Worm (Caenorhabditis elegans) whole organism, L4 larva: ENCODE results near the gene cutl-19.
A peak's percentile ranks its signal among the peaks of the same experiment; 100 is the strongest.

Source experiments
- D1046.2 ChIP-seq: fragments of 200-800 bp; sonication (Bioruptor generic); IDR thresholded peaks from 2 replicates; pipeline ENCODE4 v1.3.6; 2022; ENCODE audit warnings: missing genetic modification characterization, missing compliant biosample characterization
- T20F7.1 ChIP-seq: fragments of 200-800 bp; sonication (Bioruptor generic); optimal IDR thresholded peaks from 2 replicates; lab custom pipeline; 2018; ENCODE audit warnings: mild to moderate bottlenecking, missing genetic modification characterization, missing compliant biosample characterization
- Y105C5A.15 ChIP-seq: fragments of 200-800 bp; sonication (Bioruptor generic); IDR thresholded peaks from 2 replicates; pipeline ENCODE4 v1.3.6; 2022; ENCODE audit warnings: missing genetic modification characterization, missing compliant biosample characterization
- ZK337.2 ChIP-seq: fragments of 200-800 bp; sonication (Bioruptor generic); IDR thresholded peaks from 2 replicates; pipeline ENCODE4 v1.3.6; 2022; ENCODE audit warnings: missing genetic modification reagents, missing genetic modification characterization, missing compliant biosample characterization
- aha-1 ChIP-seq: fragments of 150-350 bp; peaks from one replicate; lab custom pipeline; 2014; ENCODE audit warnings: missing biosample characterization, missing genetic modification characterization
- aly-2 ChIP-seq: sonication (generic microtip); optimal IDR thresholded peaks from 2 replicates; lab custom pipeline; 2018; ENCODE audit warnings: missing biosample characterization, missing genetic modification characterization
- arid-1 ChIP-seq: fragments of 200-800 bp; sonication (Bioruptor generic); conservative IDR thresholded peaks from 2 replicates; pipeline ENCODE4 v1.3.6; 2022; ENCODE audit warnings: missing genetic modification reagents, missing genetic modification characterization, missing compliant biosample characterization
- ceh-32 ChIP-seq: sonication (generic microtip); optimal IDR thresholded peaks from 2 replicates; lab custom pipeline; 2016; ENCODE audit warnings: mild to moderate bottlenecking, missing genetic modification characterization, missing compliant biosample characterization; ENCODE audit not compliant: poor library complexity
- ceh-82 ChIP-seq: sonication (generic microtip); optimal IDR thresholded peaks from 2 replicates; lab custom pipeline; 2017; ENCODE audit warnings: missing biosample characterization, missing genetic modification characterization
- daf-12 ChIP-seq: fragments of 150-350 bp; optimal IDR thresholded peaks from 2 replicates; lab custom pipeline; 2014; ENCODE audit warnings: missing biosample characterization, missing genetic modification reagents, missing genetic modification characterization
- daf-16 ChIP-seq, 3 experiments: sonication (generic microtip); optimal IDR thresholded peaks; 2 replicates each; lab custom pipeline; 2016 to 2017; ENCODE audit warnings: missing genetic modification characterization in 3 of 3, missing genetic modification reagents in 3 of 3, mild to moderate bottlenecking in 2 of 3, missing compliant biosample characterization in 2 of 3, missing biosample characterization in 1 of 3, moderate library complexity in 1 of 3
- daf-8 ChIP-seq: fragments of 200-800 bp; sonication (Bioruptor generic); IDR thresholded peaks from 2 replicates; pipeline ENCODE4 v1.3.6; 2022; ENCODE audit warnings: missing genetic modification characterization, missing compliant biosample characterization
- dve-1 ChIP-seq: sonication (generic microtip); optimal IDR thresholded peaks from 2 replicates; lab custom pipeline; 2017; ENCODE audit warnings: antibody characterized with exemption, mild to moderate bottlenecking, missing genetic modification characterization, missing compliant biosample characterization; ENCODE audit not compliant: insufficient read depth
- egl-27 ChIP-seq: sonication (generic microtip); optimal IDR thresholded peaks from 3 replicates; lab custom pipeline; 2017; ENCODE audit warnings: missing biosample characterization, missing genetic modification reagents, missing genetic modification characterization
- hif-1 ChIP-seq, 2 experiments: sonication (generic microtip); optimal IDR thresholded peaks; 2 replicates each; lab custom pipeline; 2016 to 2017; ENCODE audit warnings: missing compliant biosample characterization in 2 of 2, missing genetic modification characterization in 2 of 2, missing genetic modification reagents in 2 of 2, missing genotype in 2 of 2, mild to moderate bottlenecking in 1 of 2
- hlh-30 ChIP-seq: sonication (generic microtip); optimal IDR thresholded peaks from 2 replicates; lab custom pipeline; 2017; ENCODE audit warnings: antibody characterized with exemption, mild to moderate bottlenecking, missing genetic modification characterization, missing compliant biosample characterization; ENCODE audit not compliant: insufficient read depth
- hmg-1.1 ChIP-seq: fragments of 200-800 bp; sonication (Bioruptor generic); IDR thresholded peaks from 2 replicates; pipeline ENCODE4 v1.3.6; 2022; ENCODE audit warnings: missing genetic modification reagents, missing genetic modification characterization, missing compliant biosample characterization
- lin-13 ChIP-seq: fragments of 150-350 bp; optimal IDR thresholded peaks from 2 replicates; lab custom pipeline; 2014; ENCODE audit warnings: missing biosample characterization, missing genetic modification reagents, missing genetic modification characterization
- lin-15B ChIP-seq: fragments of 150-350 bp; sonication (generic microtip); optimal IDR thresholded peaks from 3 replicates; lab custom pipeline; 2014; ENCODE audit warnings: missing biosample characterization, missing genetic modification characterization
- lin-29 ChIP-seq: fragments of 200-800 bp; sonication (Bioruptor generic); IDR thresholded peaks from 2 replicates; pipeline ENCODE4 v1.3.6; 2022; ENCODE audit warnings: missing genetic modification reagents, missing genetic modification characterization, missing compliant biosample characterization
- lin-38 ChIP-seq: fragments of 200-800 bp; sonication (Bioruptor generic); IDR thresholded peaks from 2 replicates; pipeline ENCODE4 v1.3.6; 2022; ENCODE audit warnings: missing genetic modification reagents, missing genetic modification characterization, missing compliant biosample characterization
- madf-5 ChIP-seq, 2 experiments: fragments of 200-800 bp; sonication (Bioruptor generic); IDR thresholded peaks; 2 replicates each; pipeline ENCODE4 v1.3.6; 2022; ENCODE audit warnings: missing compliant biosample characterization in 2 of 2, missing genetic modification characterization in 2 of 2
- mxl-3 ChIP-seq: fragments of 200-800 bp; sonication (Bioruptor generic); optimal IDR thresholded peaks from 2 replicates; lab custom pipeline; 2018; ENCODE audit warnings: mild to moderate bottlenecking, missing genetic modification characterization, missing compliant biosample characterization
- nhr-102 ChIP-seq: sonication (generic microtip); optimal IDR thresholded peaks from 2 replicates; lab custom pipeline; 2016; ENCODE audit warnings: mild to moderate bottlenecking, missing genetic modification characterization, moderate library complexity, missing compliant biosample characterization
- nhr-11 ChIP-seq: fragments of 150-350 bp; optimal IDR thresholded peaks from 2 replicates; lab custom pipeline; 2014; ENCODE audit warnings: missing biosample characterization, missing genetic modification characterization
- nhr-28 ChIP-seq: fragments of 150-350 bp; optimal IDR thresholded peaks from 2 replicates; lab custom pipeline; 2014; ENCODE audit warnings: missing biosample characterization, missing genetic modification characterization
- nhr-6 ChIP-seq: fragments of 150-350 bp; optimal IDR thresholded peaks from 2 replicates; lab custom pipeline; 2014; ENCODE audit warnings: missing biosample characterization, missing genetic modification characterization
- nhr-77 ChIP-seq: fragments of 150-350 bp; optimal IDR thresholded peaks from 2 replicates; lab custom pipeline; 2014; ENCODE audit warnings: missing biosample characterization, missing genetic modification characterization
- php-3 ChIP-seq: fragments of 200-800 bp; sonication (Bioruptor generic); IDR thresholded peaks from 2 replicates; pipeline ENCODE4 v1.3.6; 2022; ENCODE audit warnings: missing genetic modification reagents, missing genetic modification characterization, missing compliant biosample characterization
- pqm-1 ChIP-seq: sonication (generic microtip); optimal IDR thresholded peaks from 2 replicates; lab custom pipeline; 2017; ENCODE audit warnings: missing biosample characterization, missing genetic modification characterization
- rbr-2 ChIP-seq: sonication (generic microtip); optimal IDR thresholded peaks from 2 replicates; lab custom pipeline; 2016; ENCODE audit warnings: missing genotype, missing genetic modification characterization, missing compliant biosample characterization
- spr-3 ChIP-seq: fragments of 200-800 bp; sonication (Bioruptor generic); optimal IDR thresholded peaks from 2 replicates; lab custom pipeline; 2018; ENCODE audit warnings: mild to moderate bottlenecking, missing genetic modification characterization, missing compliant biosample characterization
- tag-97 ChIP-seq: fragments of 200-800 bp; sonication (Bioruptor generic); IDR thresholded peaks from 2 replicates; pipeline ENCODE4 v1.3.6; 2022; ENCODE audit warnings: missing genetic modification characterization, missing compliant biosample characterization
- zfp-3 ChIP-seq: fragments of 200-800 bp; sonication (Bioruptor generic); conservative IDR thresholded peaks from 2 replicates; pipeline ENCODE4 v1.3.6; 2022; ENCODE audit warnings: missing genetic modification reagents, missing genetic modification characterization, missing compliant biosample characterization
- zip-11 ChIP-seq: fragments of 200-800 bp; sonication (Bioruptor generic); IDR thresholded peaks from 2 replicates; pipeline ENCODE4 v1.3.6; 2022; ENCODE audit warnings: missing genetic modification characterization, missing compliant biosample characterization
- ztf-11 ChIP-seq: fragments of 150-350 bp; optimal IDR thresholded peaks from 2 replicates; lab custom pipeline; 2014; ENCODE audit warnings: missing biosample characterization, missing genetic modification characterization

The cutl-19 gene

DNA sequence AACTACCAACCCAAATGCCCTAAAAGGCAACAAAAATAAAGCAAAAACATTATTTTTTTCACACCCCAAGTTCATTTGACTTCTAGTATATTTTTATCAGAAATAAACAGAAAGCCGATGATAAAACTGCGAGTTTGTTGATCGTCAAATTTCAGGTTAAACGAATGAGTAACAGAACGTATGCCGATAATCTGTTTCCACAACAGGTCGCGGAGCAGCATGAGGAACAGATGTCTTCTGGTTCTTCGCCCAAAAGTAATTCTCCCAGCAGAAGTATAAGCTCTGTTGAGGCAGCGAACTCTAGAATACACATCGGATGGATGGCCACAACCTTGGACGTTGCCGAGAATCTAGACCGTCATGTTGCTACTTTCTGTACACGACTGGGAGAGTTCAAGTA lies 13.0 kb upstream of the cutl-19 start, which contains the start of gene prmt-5 (continued):
- no peak for TF ChIP-seq lin-13 (GFP tag; lab: Kevin White, UChicago)
- 0 out of 4 replicates have a peak, but pooled peaks of 1 of the 2 experiments have one; percentile 4 for TF ChIP-seq madf-5 (GFP tag; IDR thresholded peaks at IDR 0.05; lab: Robert Waterston, UW)
- peak; percentile 85 for TF ChIP-seq arid-1 (GFP tag; lab: Robert Waterston, UW)
- peak in 1 of 2 experiments; percentile 3 for TF ChIP-seq hif-1 (tag; optimal IDR thresholded peaks at IDR 0.05; lab: Kevin White, UChicago)
- TF ChIP-seq daf-16 (GFP tag; optimal IDR thresholded peaks at IDR 0.05; lab: Kevin White, UChicago): peak; percentile 25 to 57
- peak; percentile 55 for TF ChIP-seq daf-16 (tag; optimal IDR thresholded peaks at IDR 0.05; lab: Kevin White, UChicago)
- TF ChIP-seq nhr-102 (tag; lab: Kevin White, UChicago): peak; percentile 74
- peak; percentile 61 for TF ChIP-seq dve-1 (tag; lab: Kevin White, UChicago)
- no peak for TF ChIP-seq mxl-3 (GFP tag; lab: Kevin White, UChicago)
- peak; percentile 30 for TF ChIP-seq rbr-2 (tag; lab: Kevin White, UChicago)

DNA sequence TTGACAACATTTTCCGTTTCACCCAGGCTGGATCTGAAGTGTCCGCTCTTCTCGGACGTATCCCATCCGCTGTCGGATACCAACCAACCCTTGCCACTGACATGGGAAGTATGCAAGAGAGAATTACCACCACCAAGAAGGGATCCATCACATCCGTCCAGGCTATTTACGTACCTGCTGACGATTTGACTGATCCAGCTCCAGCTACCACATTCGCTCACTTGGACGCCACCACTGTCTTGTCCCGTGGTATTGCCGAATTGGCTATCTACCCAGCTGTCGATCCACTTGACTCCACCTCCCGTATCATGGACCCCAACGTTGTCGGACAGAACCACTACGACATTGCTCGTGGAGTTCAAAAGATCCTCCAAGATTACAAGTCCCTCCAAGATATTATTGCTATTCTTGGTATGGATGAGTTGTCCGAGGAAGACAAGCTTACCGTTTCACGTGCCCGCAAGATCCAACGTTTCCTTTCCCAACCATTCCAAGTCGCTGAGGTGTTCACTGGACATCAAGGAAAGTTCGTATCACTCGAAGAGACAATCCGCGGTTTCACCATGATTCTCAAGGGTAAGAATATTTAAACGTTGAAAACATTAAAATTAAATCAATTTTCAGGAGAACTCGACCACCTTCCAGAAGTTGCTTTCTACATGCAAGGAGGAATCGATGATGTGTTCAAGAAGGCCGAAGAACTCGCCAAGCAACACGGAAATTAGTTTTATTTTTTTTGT lies 12.3 kb upstream of the cutl-19 start:
- TF ChIP-seq aly-2 (tag; lab: Kevin White, UChicago) (peak; percentile 75), aha-1 (peak; percentile 82), D1046.2 (GFP tag; lab: Robert Waterston, UW) (0 out of 2 replicates have a peak, but pooled peaks have one; percentile 20), nhr-6 (no peak), T20F7.1 (GFP tag; lab: Kevin White, UChicago) (no peak), ceh-32 (tag; lab: Kevin White, UChicago) (no peak), egl-27 (tag; lab: Kevin White, UChicago) (no peak), ceh-82 (tag; lab: Kevin White, UChicago) (no peak), lin-38 (GFP tag; lab: Robert Waterston, UW) (no peak), ZK337.2 (GFP tag; lab: Robert Waterston, UW) (no peak), nhr-28 (tag; lab: Kevin White, UChicago) (no peak), zip-11 (no peak), lin-29 (GFP tag; lab: Robert Waterston, UW) (no peak)

DNA sequence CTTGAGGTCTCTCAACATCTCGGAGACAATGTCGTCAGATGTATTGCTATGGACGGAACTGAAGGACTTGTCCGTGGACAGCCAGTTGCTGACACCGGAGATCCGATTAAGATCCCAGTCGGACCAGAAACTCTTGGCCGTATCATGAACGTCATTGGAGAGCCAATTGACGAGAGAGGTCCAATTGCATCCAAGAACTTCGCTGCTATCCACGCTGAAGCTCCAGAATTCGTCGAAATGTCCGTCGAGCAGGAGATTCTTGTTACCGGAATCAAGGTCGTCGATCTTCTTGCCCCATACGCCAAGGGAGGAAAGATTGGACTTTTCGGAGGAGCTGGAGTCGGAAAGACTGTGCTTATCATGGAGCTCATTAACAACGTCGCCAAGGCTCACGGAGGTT lies 11.4 kb upstream of the cutl-19 start:
- no peak for TF ChIP-seq tag-97 (GFP tag; lab: Robert Waterston, UW)
- no peak for TF ChIP-seq pqm-1 (tag; lab: Kevin White, UChicago)
- no peak for TF ChIP-seq T20F7.1 (GFP tag; lab: Kevin White, UChicago)
- no peak for TF ChIP-seq ztf-11
- TF ChIP-seq zip-11: no peak
- no peak for TF ChIP-seq lin-15B (tag; lab: Kevin White, UChicago)
- no peak for TF ChIP-seq nhr-11 (tag; lab: Kevin White, UChicago)
- TF ChIP-seq daf-8 (GFP tag; lab: Robert Waterston, UW): no peak
- no peak for TF ChIP-seq dve-1 (tag; lab: Kevin White, UChicago)
- no peak for TF ChIP-seq lin-13 (GFP tag; lab: Kevin White, UChicago)
- TF ChIP-seq Y105C5A.15 (GFP tag; lab: Robert Waterston, UW): no peak
- TF ChIP-seq hmg-1.1: no peak
- TF ChIP-seq zfp-3: no peak
- no peak for TF ChIP-seq daf-12
- no peak for TF ChIP-seq nhr-77 (tag; lab: Kevin White, UChicago)
- no peak for TF ChIP-seq php-3 (GFP tag; lab: Robert Waterston, UW)
- TF ChIP-seq hlh-30 (tag; lab: Kevin White, UChicago): no peak
- no peak for TF ChIP-seq nhr-6
- TF ChIP-seq spr-3: no peak
